Worm (Caenorhabditis elegans): ENCODE data around the gene B0524.3.

- TF ChIP-seq tab-1 (GFP tag; IDR thresholded peaks at IDR 0.05) (no peak), cog-1 (tag; optimal IDR thresholded peaks at IDR 0.05) (no peak), ztf-23 (GFP tag; IDR thresholded peaks at IDR 0.05) (no peak), T22C8.4 (GFP tag; IDR thresholded peaks at IDR 0.05) (no peak), ztf-29 (GFP tag; IDR thresholded peaks at IDR 0.05) (no peak), klf-2 (GFP tag; conservative IDR thresholded peaks at IDR 0.05) (no peak), ref-1 (GFP tag; conservative IDR thresholded peaks at IDR 0.05) (no peak), flt-1 (GFP tag; IDR thresholded peaks at IDR 0.05) (no peak)
These were observed at the start of gene B0524.3 for ce11 chrIII:1887354-1887753.
